Worm (Caenorhabditis elegans) whole organism, mixed stage, embryonic: ENCODE data around the gene C17F4.7.

ENCODE experiments used
- M03D4.4 ChIP-seq: sonication (generic microtip); optimal IDR thresholded peaks from 2 replicates; lab custom pipeline; 2017; ENCODE audit warnings: mild to moderate bottlenecking, missing genetic modification characterization, missing compliant biosample characterization
- bed-3 ChIP-seq: fragments of 200-800 bp; sonication (Bioruptor generic); optimal IDR thresholded peaks from 3 replicates; lab custom pipeline; 2018; ENCODE audit warnings: mild to moderate bottlenecking, missing genetic modification characterization, moderate library complexity, missing compliant biosample characterization
- blmp-1 ChIP-seq: fragments of 150-350 bp; optimal IDR thresholded peaks from 2 replicates; lab custom pipeline; 2014; ENCODE audit warnings: missing biosample characterization, missing genetic modification characterization
- ceh-39 ChIP-seq: fragments of 150-350 bp; optimal IDR thresholded peaks from 2 replicates; lab custom pipeline; 2014; ENCODE audit warnings: missing biosample characterization, missing genetic modification characterization
- ceh-43 ChIP-seq: fragments of 200-800 bp; sonication (Bioruptor generic); optimal IDR thresholded peaks from 2 replicates; lab custom pipeline; 2018; ENCODE audit warnings: mild to moderate bottlenecking, missing genetic modification characterization, moderate library complexity, missing compliant biosample characterization
- ceh-83 ChIP-seq: fragments of 200-800 bp; sonication (Bioruptor generic); optimal IDR thresholded peaks from 2 replicates; lab custom pipeline; 2018; ENCODE audit warnings: mild to moderate bottlenecking, missing genetic modification characterization, missing compliant biosample characterization
- ces-1 ChIP-seq: fragments of 150-350 bp; optimal IDR thresholded peaks from 2 replicates; lab custom pipeline; 2014; ENCODE audit warnings: missing biosample characterization, missing genetic modification reagents, missing genetic modification characterization
- cnd-1 ChIP-seq: fragments of 200-800 bp; sonication (Bioruptor generic); optimal IDR thresholded peaks from 2 replicates; lab custom pipeline; 2018; ENCODE audit warnings: mild to moderate bottlenecking, missing genetic modification characterization, missing compliant biosample characterization
- drap-1 ChIP-seq: fragments of 200-800 bp; sonication (Bioruptor generic); optimal IDR thresholded peaks from 3 replicates; lab custom pipeline; 2018; ENCODE audit warnings: mild to moderate bottlenecking, missing genetic modification characterization, missing compliant biosample characterization
- elt-3 ChIP-seq: fragments of 150-350 bp; optimal IDR thresholded peaks from 2 replicates; lab custom pipeline; 2014; ENCODE audit warnings: missing biosample characterization, missing genetic modification characterization
- ham-2 ChIP-seq: fragments of 200-800 bp; sonication (Bioruptor generic); optimal IDR thresholded peaks from 2 replicates; lab custom pipeline; 2018; ENCODE audit warnings: mild to moderate bottlenecking, missing genetic modification characterization, missing compliant biosample characterization
- hlh-1 ChIP-seq: fragments of 150-350 bp; optimal IDR thresholded peaks from 2 replicates; lab custom pipeline; 2014; ENCODE audit warnings: missing biosample characterization, missing genetic modification reagents, missing genetic modification characterization
- lin-13 ChIP-seq: fragments of 150-350 bp; optimal IDR thresholded peaks from 2 replicates; lab custom pipeline; 2014; ENCODE audit warnings: missing biosample characterization, missing genetic modification characterization
- lsy-2 ChIP-seq: fragments of 150-350 bp; optimal IDR thresholded peaks from 2 replicates; lab custom pipeline; 2014; ENCODE audit warnings: missing biosample characterization, missing genetic modification characterization
- mab-5 ChIP-seq: fragments of 150-350 bp; optimal IDR thresholded peaks from 2 replicates; lab custom pipeline; 2014; ENCODE audit warnings: missing biosample characterization, missing genetic modification characterization
- mep-1 ChIP-seq: fragments of 150-350 bp; optimal IDR thresholded peaks from 2 replicates; lab custom pipeline; 2017; ENCODE audit warnings: missing biosample characterization, missing genetic modification reagents, missing genetic modification characterization, inconsistent platforms
- mls-2 ChIP-seq: sonication (generic microtip); optimal IDR thresholded peaks from 2 replicates; lab custom pipeline; 2016; ENCODE audit warnings: mild to moderate bottlenecking, missing genetic modification characterization, moderate library complexity, missing compliant biosample characterization
- nhr-12 ChIP-seq: fragments of 150-350 bp; optimal IDR thresholded peaks from 2 replicates; lab custom pipeline; 2014; ENCODE audit warnings: missing biosample characterization, missing genetic modification characterization
- nhr-2 ChIP-seq: fragments of 150-350 bp; optimal IDR thresholded peaks from 2 replicates; lab custom pipeline; 2014; ENCODE audit warnings: missing biosample characterization, missing genetic modification characterization
- nhr-237 ChIP-seq: fragments of 150-350 bp; optimal IDR thresholded peaks from 2 replicates; lab custom pipeline; 2014; ENCODE audit warnings: missing biosample characterization, missing genetic modification characterization
- nhr-28 ChIP-seq: fragments of 150-350 bp; optimal IDR thresholded peaks from 2 replicates; lab custom pipeline; 2014; ENCODE audit warnings: missing biosample characterization, missing genetic modification characterization
- nhr-76 ChIP-seq: sonication (generic microtip); optimal IDR thresholded peaks from 2 replicates; lab custom pipeline; 2017; ENCODE audit warnings: missing biosample characterization, missing genetic modification characterization
- pha-4 ChIP-seq: fragments of 150-350 bp; optimal IDR thresholded peaks from 2 replicates; lab custom pipeline; 2018; ENCODE audit warnings: missing biosample characterization, missing genetic modification reagents, missing genetic modification characterization
- sem-2 ChIP-seq: fragments of 200-800 bp; sonication (Bioruptor generic); optimal IDR thresholded peaks from 2 replicates; lab custom pipeline; 2018; ENCODE audit warnings: mild to moderate bottlenecking, missing genetic modification characterization, missing compliant biosample characterization
- snpc-4 ChIP-seq: fragments of 150-350 bp; optimal IDR thresholded peaks from 2 replicates; lab custom pipeline; 2014; ENCODE audit warnings: missing biosample characterization, missing genetic modification characterization
- sptf-1 ChIP-seq: sonication (generic microtip); optimal IDR thresholded peaks from 2 replicates; lab custom pipeline; 2017; ENCODE audit warnings: mild to moderate bottlenecking, missing genetic modification characterization, moderate library complexity, missing compliant biosample characterization
- tbx-8 ChIP-seq: fragments of 200-800 bp; sonication (Bioruptor generic); optimal IDR thresholded peaks from 2 replicates; lab custom pipeline; 2018; ENCODE audit warnings: mild to moderate bottlenecking, missing genetic modification characterization, moderate library complexity, missing compliant biosample characterization
- unc-120 ChIP-seq: sonication (generic microtip); optimal IDR thresholded peaks from 2 replicates; lab custom pipeline; 2017; ENCODE audit warnings: missing genetic modification characterization, missing compliant biosample characterization; ENCODE audit not compliant: poor library complexity, severe bottlenecking
- unc-39 ChIP-seq: fragments of 150-350 bp; optimal IDR thresholded peaks from 2 replicates; lab custom pipeline; 2014; ENCODE audit warnings: missing biosample characterization, missing genetic modification characterization
- unc-62 ChIP-seq: fragments of 150-350 bp; optimal IDR thresholded peaks from 2 replicates; lab custom pipeline; 2014; ENCODE audit warnings: missing biosample characterization, missing genetic modification reagents, missing genetic modification characterization
- zip-8 ChIP-seq: fragments of 150-350 bp; optimal IDR thresholded peaks from 2 replicates; lab custom pipeline; 2014; ENCODE audit warnings: missing biosample characterization, missing genetic modification characterization
- ztf-11 ChIP-seq: fragments of 150-350 bp; optimal IDR thresholded peaks from 2 replicates; lab custom pipeline; 2014; ENCODE audit warnings: missing biosample characterization, missing genetic modification characterization

The C17F4.7 gene

DNA sequence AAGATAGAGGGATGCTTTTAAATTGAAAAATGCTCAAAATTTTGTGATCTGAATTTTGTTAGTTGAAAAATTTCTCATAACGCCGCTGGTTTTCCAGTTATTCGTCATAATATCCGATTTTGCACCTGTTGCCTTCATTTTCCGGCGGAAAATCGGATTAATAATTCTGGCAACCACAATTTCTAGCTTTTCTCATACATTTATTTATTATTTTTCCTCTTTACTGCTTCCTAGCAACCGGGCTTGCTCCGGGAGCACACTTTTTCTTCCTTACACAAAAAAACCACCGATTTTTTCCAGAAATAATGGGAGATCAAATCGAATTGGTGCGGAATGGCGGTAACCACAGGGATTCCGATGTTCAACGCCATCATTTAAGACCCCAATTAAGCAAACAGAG is 21.6 kb upstream of the C17F4.7 start, which contains the start of gene F02E11.7:
Gene F02E11.7 (plus strand): TSS at position 301 of the 400 bp plus-strand sequence.
- no peak for TF ChIP-seq nhr-12 (tag; lab: Kevin White, UChicago)
- no peak for TF ChIP-seq mls-2 (tag; lab: Kevin White, UChicago)
- no peak for TF ChIP-seq zip-8
- no peak for TF ChIP-seq tbx-8 (GFP tag; lab: Kevin White, UChicago)
- TF ChIP-seq ceh-83: no peak
- no peak for TF ChIP-seq mep-1 (tag; lab: Kevin White, UChicago)
- TF ChIP-seq cnd-1 (tag; lab: Kevin White, UChicago): no peak
- no peak for TF ChIP-seq lin-13
- no peak for TF ChIP-seq unc-39 (tag; lab: Kevin White, UChicago)

DNA sequence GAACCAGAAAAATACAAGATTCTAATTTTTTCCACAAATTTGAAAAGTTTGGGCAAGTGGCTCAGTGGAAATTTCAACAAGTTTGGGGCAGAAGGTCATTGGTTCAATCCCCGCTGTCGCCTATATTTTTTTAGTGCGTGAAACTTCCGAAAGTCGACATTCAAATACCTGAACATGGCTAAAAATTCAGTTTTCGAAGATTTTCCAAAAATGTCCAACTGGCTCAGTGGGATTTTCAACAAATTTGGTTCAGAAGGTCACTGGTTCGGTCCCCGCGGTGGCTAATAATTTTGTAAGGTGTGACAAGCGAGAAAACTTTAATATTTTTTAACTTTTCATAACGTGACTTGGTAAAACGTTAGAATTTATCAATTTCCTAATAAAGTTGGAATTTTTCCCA is 18.9 kb upstream of the C17F4.7 start:
- TF ChIP-seq nhr-28 (tag; lab: Kevin White, UChicago): no peak
- no peak for TF ChIP-seq sptf-1 (tag; lab: Kevin White, UChicago)
- no peak for TF ChIP-seq pha-4
- no peak for TF ChIP-seq unc-120 (tag; lab: Kevin White, UChicago)
- no peak for TF ChIP-seq ceh-83
- TF ChIP-seq lsy-2: no peak
- TF ChIP-seq bed-3 (GFP tag; lab: Kevin White, UChicago): no peak
- no peak for TF ChIP-seq mls-2 (tag; lab: Kevin White, UChicago)
- TF ChIP-seq unc-62: no peak
- no peak for TF ChIP-seq nhr-237
- no peak for TF ChIP-seq elt-3 (tag; lab: Kevin White, UChicago)
- TF ChIP-seq nhr-2: no peak
- TF ChIP-seq ham-2 (GFP tag; lab: Kevin White, UChicago): no peak

DNA sequence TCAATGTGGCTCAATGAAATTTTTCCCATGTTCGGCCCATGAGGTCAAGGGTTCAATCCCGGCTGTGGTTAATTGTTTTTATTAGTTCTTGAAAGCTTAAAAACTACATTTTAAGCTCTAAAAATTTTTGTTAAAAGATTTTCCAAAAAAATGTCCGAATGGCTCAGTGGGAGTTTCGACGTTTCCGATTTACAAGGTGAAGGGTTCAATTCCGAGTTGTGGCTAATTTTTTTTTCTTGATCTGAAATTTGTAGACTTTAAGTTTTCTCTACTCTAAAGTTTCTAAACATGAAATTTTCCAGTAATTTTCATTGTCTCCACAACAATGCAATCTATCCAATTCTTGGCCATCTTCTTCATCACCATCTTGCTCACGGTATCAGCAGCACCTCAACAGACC is 16.7 kb upstream of the C17F4.7 start, which contains the start of gene F02E11.2:
Gene F02E11.2 (plus strand): TSS at position 301 of the 400 bp plus-strand sequence.
- TF ChIP-seq lin-13 (no peak), mep-1 (tag; lab: Kevin White, UChicago) (no peak), tbx-8 (GFP tag; lab: Kevin White, UChicago) (no peak)

DNA sequence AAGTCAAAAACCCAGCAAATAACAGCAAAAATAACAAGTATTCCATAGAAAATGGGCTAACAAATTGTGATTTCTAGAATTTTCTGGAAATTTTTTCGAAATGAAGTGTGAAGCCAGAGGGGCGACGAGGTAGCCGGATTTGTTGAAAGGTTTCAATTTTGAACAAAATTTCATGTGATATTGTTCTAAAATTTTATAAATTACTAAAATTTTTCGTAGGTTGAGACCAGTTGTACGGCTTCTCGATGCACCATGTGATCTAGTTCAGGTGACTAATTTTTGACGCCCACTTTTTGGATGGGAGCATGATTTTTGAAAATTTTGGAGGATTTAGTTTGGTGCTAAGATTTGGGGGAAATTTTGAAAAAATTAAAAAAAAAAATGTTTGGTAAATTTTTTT is 13.4 kb upstream of the C17F4.7 start, which contains the start of gene gcy-19:
Gene gcy-19 (minus strand): TSS at position 101 of the 400 bp plus-strand sequence.
- TF ChIP-seq ceh-83 (no peak), nhr-28 (tag; lab: Kevin White, UChicago) (no peak), M03D4.4 (tag; lab: Kevin White, UChicago) (no peak), elt-3 (tag; lab: Kevin White, UChicago) (no peak), mls-2 (tag; lab: Kevin White, UChicago) (no peak)

DNA sequence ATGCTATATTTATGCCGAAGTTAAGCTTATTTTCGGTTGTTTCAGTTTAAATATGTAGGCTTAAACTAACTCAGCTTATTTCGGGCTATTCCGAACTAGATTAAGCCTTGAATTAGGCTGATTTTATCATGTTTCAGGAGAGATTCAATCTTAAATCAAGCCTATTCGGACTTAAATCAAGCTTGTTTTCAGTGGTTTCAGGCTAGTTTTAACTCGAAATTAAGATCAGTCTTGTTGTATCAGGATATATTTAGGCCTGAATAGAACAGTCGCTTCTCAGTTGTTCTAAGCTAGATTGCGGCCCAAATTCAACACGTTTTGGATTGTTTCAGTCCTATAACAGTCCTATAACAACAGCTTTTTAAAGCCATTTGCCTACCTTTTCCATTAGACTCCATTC is 6.0 kb upstream of the C17F4.7 start:
- TF ChIP-seq sem-2 (GFP tag; lab: Kevin White, UChicago): no peak
- TF ChIP-seq nhr-76 (tag; lab: Kevin White, UChicago): no peak
- TF ChIP-seq snpc-4 (tag; lab: Kevin White, UChicago): no peak
- no peak for TF ChIP-seq unc-62
- no peak for TF ChIP-seq sptf-1 (tag; lab: Kevin White, UChicago)
- TF ChIP-seq mls-2 (tag; lab: Kevin White, UChicago): no peak
- no peak for TF ChIP-seq hlh-1 (tag; lab: Kevin White, UChicago)
- TF ChIP-seq nhr-237: no peak
- no peak for TF ChIP-seq tbx-8 (GFP tag; lab: Kevin White, UChicago)
- no peak for TF ChIP-seq mep-1 (tag; lab: Kevin White, UChicago)
- no peak for TF ChIP-seq drap-1 (GFP tag; lab: Kevin White, UChicago)
- no peak for TF ChIP-seq mab-5
- no peak for TF ChIP-seq lin-13
- TF ChIP-seq unc-39 (tag; lab: Kevin White, UChicago): no peak
- TF ChIP-seq elt-3 (tag; lab: Kevin White, UChicago): no peak
- no peak for TF ChIP-seq pha-4
- no peak for TF ChIP-seq zip-8

DNA sequence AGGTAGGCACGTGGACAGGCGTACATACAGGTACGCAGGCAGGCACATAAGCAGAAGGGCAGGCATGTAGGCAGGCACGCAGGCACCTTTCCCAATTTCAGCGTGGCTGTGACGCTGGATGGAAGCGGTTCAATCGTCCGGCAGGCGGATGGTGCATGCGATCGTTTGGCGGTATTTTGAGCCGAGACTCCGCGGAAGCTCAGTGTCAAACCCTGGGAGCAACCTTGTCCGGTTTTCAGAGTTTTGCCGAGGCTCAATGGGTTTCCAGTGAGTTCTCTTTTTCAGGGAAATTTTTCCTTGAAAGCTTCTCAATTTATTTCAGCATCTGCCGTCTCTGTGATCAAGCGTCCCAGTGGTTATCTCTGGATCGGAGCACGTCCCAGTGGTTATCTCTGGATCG is 4.4 kb upstream of the C17F4.7 start:
- TF ChIP-seq nhr-12 (tag; lab: Kevin White, UChicago) (no peak), lin-13 (no peak), M03D4.4 (tag; lab: Kevin White, UChicago) (no peak), hlh-1 (tag; lab: Kevin White, UChicago) (no peak), ztf-11 (tag; lab: Kevin White, UChicago) (no peak), pha-4 (no peak), zip-8 (no peak), sptf-1 (tag; lab: Kevin White, UChicago) (no peak), elt-3 (tag; lab: Kevin White, UChicago) (no peak), bed-3 (GFP tag; lab: Kevin White, UChicago) (no peak), mep-1 (tag; lab: Kevin White, UChicago) (no peak), snpc-4 (tag; lab: Kevin White, UChicago) (no peak), ceh-43 (GFP tag; lab: Kevin White, UChicago) (no peak), nhr-76 (tag; lab: Kevin White, UChicago) (no peak), blmp-1 (no peak), mls-2 (tag; lab: Kevin White, UChicago) (no peak), unc-62 (no peak), ceh-39 (no peak), ces-1 (GFP tag; lab: Kevin White, UChicago) (no peak), nhr-237 (no peak)
